Worm (Caenorhabditis elegans) whole organism, mixed stage, embryonic: ENCODE results near the gene atg-16.2.
A peak's percentile ranks its signal among the peaks of the same experiment; 100 is the strongest.

Experiments used
- M03D4.4 ChIP-seq: sonication (generic microtip); optimal IDR thresholded peaks from 2 replicates; lab custom pipeline; 2017; ENCODE audit warnings: mild to moderate bottlenecking, missing genetic modification characterization, missing compliant biosample characterization
- ceh-39 ChIP-seq: fragments of 150-350 bp; optimal IDR thresholded peaks from 2 replicates; lab custom pipeline; 2014; ENCODE audit warnings: missing biosample characterization, missing genetic modification characterization
- ceh-43 ChIP-seq: fragments of 200-800 bp; sonication (Bioruptor generic); optimal IDR thresholded peaks from 2 replicates; lab custom pipeline; 2018; ENCODE audit warnings: mild to moderate bottlenecking, missing genetic modification characterization, moderate library complexity, missing compliant biosample characterization
- ceh-83 ChIP-seq: fragments of 200-800 bp; sonication (Bioruptor generic); optimal IDR thresholded peaks from 2 replicates; lab custom pipeline; 2018; ENCODE audit warnings: mild to moderate bottlenecking, missing genetic modification characterization, missing compliant biosample characterization
- ces-1 ChIP-seq: fragments of 150-350 bp; optimal IDR thresholded peaks from 2 replicates; lab custom pipeline; 2014; ENCODE audit warnings: missing biosample characterization, missing genetic modification reagents, missing genetic modification characterization
- drap-1 ChIP-seq: fragments of 200-800 bp; sonication (Bioruptor generic); optimal IDR thresholded peaks from 3 replicates; lab custom pipeline; 2018; ENCODE audit warnings: mild to moderate bottlenecking, missing genetic modification characterization, missing compliant biosample characterization
- elt-1 ChIP-seq: sonication (generic microtip); optimal IDR thresholded peaks from 2 replicates; lab custom pipeline; 2017; ENCODE audit warnings: missing genetic modification characterization, mild to moderate bottlenecking, missing compliant biosample characterization, antibody characterized with exemption, moderate library complexity, borderline replicate concordance; ENCODE audit not compliant: insufficient read depth
- elt-3 ChIP-seq: fragments of 150-350 bp; optimal IDR thresholded peaks from 2 replicates; lab custom pipeline; 2014; ENCODE audit warnings: missing biosample characterization, missing genetic modification characterization
- flh-1 ChIP-seq: fragments of 200-800 bp; sonication (Bioruptor generic); optimal IDR thresholded peaks from 2 replicates; lab custom pipeline; 2018; ENCODE audit warnings: mild to moderate bottlenecking, missing genetic modification characterization, moderate library complexity, missing compliant biosample characterization
- ham-2 ChIP-seq: fragments of 200-800 bp; sonication (Bioruptor generic); optimal IDR thresholded peaks from 2 replicates; lab custom pipeline; 2018; ENCODE audit warnings: mild to moderate bottlenecking, missing genetic modification characterization, missing compliant biosample characterization
- hlh-1 ChIP-seq: fragments of 150-350 bp; optimal IDR thresholded peaks from 2 replicates; lab custom pipeline; 2014; ENCODE audit warnings: missing biosample characterization, missing genetic modification reagents, missing genetic modification characterization
- lin-13 ChIP-seq: fragments of 150-350 bp; optimal IDR thresholded peaks from 2 replicates; lab custom pipeline; 2014; ENCODE audit warnings: missing biosample characterization, missing genetic modification characterization
- lin-32 ChIP-seq: fragments of 200-800 bp; sonication (Bioruptor generic); optimal IDR thresholded peaks from 2 replicates; lab custom pipeline; 2018; ENCODE audit warnings: mild to moderate bottlenecking, missing genetic modification characterization, missing compliant biosample characterization
- lsy-2 ChIP-seq: fragments of 150-350 bp; optimal IDR thresholded peaks from 2 replicates; lab custom pipeline; 2014; ENCODE audit warnings: missing biosample characterization, missing genetic modification characterization
- mep-1 ChIP-seq: fragments of 150-350 bp; optimal IDR thresholded peaks from 2 replicates; lab custom pipeline; 2017; ENCODE audit warnings: missing biosample characterization, missing genetic modification reagents, missing genetic modification characterization, inconsistent platforms
- mls-2 ChIP-seq: sonication (generic microtip); optimal IDR thresholded peaks from 2 replicates; lab custom pipeline; 2016; ENCODE audit warnings: mild to moderate bottlenecking, missing genetic modification characterization, moderate library complexity, missing compliant biosample characterization
- nhr-12 ChIP-seq: fragments of 150-350 bp; optimal IDR thresholded peaks from 2 replicates; lab custom pipeline; 2014; ENCODE audit warnings: missing biosample characterization, missing genetic modification characterization
- nhr-2 ChIP-seq: fragments of 150-350 bp; optimal IDR thresholded peaks from 2 replicates; lab custom pipeline; 2014; ENCODE audit warnings: missing biosample characterization, missing genetic modification characterization
- nhr-237 ChIP-seq: fragments of 150-350 bp; optimal IDR thresholded peaks from 2 replicates; lab custom pipeline; 2014; ENCODE audit warnings: missing biosample characterization, missing genetic modification characterization
- nhr-28 ChIP-seq: fragments of 150-350 bp; optimal IDR thresholded peaks from 2 replicates; lab custom pipeline; 2014; ENCODE audit warnings: missing biosample characterization, missing genetic modification characterization
- nhr-76 ChIP-seq: sonication (generic microtip); optimal IDR thresholded peaks from 2 replicates; lab custom pipeline; 2017; ENCODE audit warnings: missing biosample characterization, missing genetic modification characterization
- pha-4 ChIP-seq: fragments of 150-350 bp; optimal IDR thresholded peaks from 2 replicates; lab custom pipeline; 2018; ENCODE audit warnings: missing biosample characterization, missing genetic modification reagents, missing genetic modification characterization
- sem-2 ChIP-seq: fragments of 200-800 bp; sonication (Bioruptor generic); optimal IDR thresholded peaks from 2 replicates; lab custom pipeline; 2018; ENCODE audit warnings: mild to moderate bottlenecking, missing genetic modification characterization, missing compliant biosample characterization
- snpc-4 ChIP-seq: fragments of 150-350 bp; optimal IDR thresholded peaks from 2 replicates; lab custom pipeline; 2014; ENCODE audit warnings: missing biosample characterization, missing genetic modification characterization
- sptf-1 ChIP-seq: sonication (generic microtip); optimal IDR thresholded peaks from 2 replicates; lab custom pipeline; 2017; ENCODE audit warnings: mild to moderate bottlenecking, missing genetic modification characterization, moderate library complexity, missing compliant biosample characterization
- tbx-8 ChIP-seq: fragments of 200-800 bp; sonication (Bioruptor generic); optimal IDR thresholded peaks from 2 replicates; lab custom pipeline; 2018; ENCODE audit warnings: mild to moderate bottlenecking, missing genetic modification characterization, moderate library complexity, missing compliant biosample characterization
- unc-120 ChIP-seq: sonication (generic microtip); optimal IDR thresholded peaks from 2 replicates; lab custom pipeline; 2017; ENCODE audit warnings: missing genetic modification characterization, missing compliant biosample characterization; ENCODE audit not compliant: poor library complexity, severe bottlenecking
- unc-39 ChIP-seq: fragments of 150-350 bp; optimal IDR thresholded peaks from 2 replicates; lab custom pipeline; 2014; ENCODE audit warnings: missing biosample characterization, missing genetic modification characterization
- unc-62 ChIP-seq: fragments of 150-350 bp; optimal IDR thresholded peaks from 2 replicates; lab custom pipeline; 2014; ENCODE audit warnings: missing biosample characterization, missing genetic modification reagents, missing genetic modification characterization
- zip-8 ChIP-seq: fragments of 150-350 bp; optimal IDR thresholded peaks from 2 replicates; lab custom pipeline; 2014; ENCODE audit warnings: missing biosample characterization, missing genetic modification characterization
- ztf-11 ChIP-seq: fragments of 150-350 bp; optimal IDR thresholded peaks from 2 replicates; lab custom pipeline; 2014; ENCODE audit warnings: missing biosample characterization, missing genetic modification characterization

Gene atg-16.2

DNA sequence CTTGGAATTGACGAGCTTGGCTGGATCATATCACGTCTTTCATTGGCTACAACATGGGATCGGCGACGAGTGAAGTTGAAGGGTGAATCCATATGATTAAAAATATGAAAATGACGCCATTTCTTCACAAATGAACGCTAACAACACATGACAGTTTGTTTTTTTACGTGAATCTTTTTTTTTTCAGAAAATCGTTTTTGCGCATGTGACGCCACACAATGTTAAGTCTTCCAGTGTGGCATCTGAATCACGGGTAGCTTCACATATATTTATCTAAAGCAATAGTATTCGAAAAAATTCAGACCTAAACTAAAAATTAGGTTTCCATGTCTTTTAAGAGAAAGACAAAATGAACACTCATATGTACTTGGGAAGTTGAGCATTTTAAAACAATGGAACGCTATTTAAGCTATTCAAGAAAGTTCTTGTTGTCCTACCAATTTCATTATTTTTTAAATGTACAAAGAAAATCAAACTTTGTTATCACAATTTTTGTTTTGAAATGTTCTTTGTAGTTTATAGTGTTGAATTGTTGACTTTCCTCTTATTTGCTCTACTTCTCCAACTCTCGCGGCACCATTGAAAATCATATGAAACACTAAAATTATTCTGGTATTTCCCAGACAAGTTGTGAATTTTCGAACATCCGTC, 31.8 kb upstream of the atg-16.2 start, which contains the start of the genes lido-16 and plpp-1.2:
Gene lido-16, minus strand, starts transcription at position 101 of the 651 bp plus-strand sequence.
Gene plpp-1.2, plus strand, starts transcription at position 601 of the 651 bp plus-strand sequence.
- no peak for TF ChIP-seq zip-8
- no peak for TF ChIP-seq unc-120 (tag; lab: Kevin White, UChicago)
- TF ChIP-seq unc-62 (GFP tag; lab: Kevin White, UChicago), result no peak
- TF ChIP-seq ceh-43, result no peak
- TF ChIP-seq ham-2, result no peak
- no peak for TF ChIP-seq M03D4.4 (tag; lab: Kevin White, UChicago)
- no peak for TF ChIP-seq nhr-28 (tag; lab: Kevin White, UChicago)
- TF ChIP-seq tbx-8, result no peak
- no peak for TF ChIP-seq hlh-1 (tag; lab: Kevin White, UChicago)
- TF ChIP-seq ceh-39 (tag; lab: Kevin White, UChicago), result no peak
- TF ChIP-seq sem-2 (GFP tag; lab: Kevin White, UChicago), result no peak
- no peak for TF ChIP-seq elt-1 (tag; lab: Kevin White, UChicago)
- TF ChIP-seq unc-39 (tag; lab: Kevin White, UChicago), result no peak
- no peak for TF ChIP-seq flh-1
- TF ChIP-seq lsy-2 (tag; lab: Kevin White, UChicago), result no peak
- no peak for TF ChIP-seq mep-1
- TF ChIP-seq drap-1, result no peak
- no peak for TF ChIP-seq nhr-12 (tag; lab: Kevin White, UChicago)

DNA sequence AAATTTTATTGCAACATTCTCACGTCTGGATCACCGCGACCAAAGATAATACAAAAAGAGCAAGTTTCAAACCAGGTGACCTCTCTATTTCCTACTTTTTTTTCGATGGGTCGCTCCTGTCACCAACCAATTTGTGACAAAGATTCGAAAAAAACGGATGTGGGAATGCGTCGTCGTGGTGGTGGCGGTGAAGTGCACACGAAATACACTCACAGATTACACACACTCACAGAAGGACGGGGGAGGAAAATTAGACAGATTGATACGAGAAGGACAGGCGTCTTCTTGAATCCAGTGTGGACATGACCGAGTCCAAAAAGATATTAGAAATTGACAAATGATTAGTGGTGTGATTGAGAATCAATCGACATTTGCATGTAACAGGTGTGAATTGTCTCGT, 29.6 kb upstream of the atg-16.2 start:
- TF ChIP-seq elt-1 (tag; lab: Kevin White, UChicago), result no peak
- TF ChIP-seq ces-1 (GFP tag; lab: Kevin White, UChicago), result no peak
- TF ChIP-seq lin-13 (tag; lab: Kevin White, UChicago), result no peak
- peak; percentile 75 for TF ChIP-seq unc-62 (GFP tag; lab: Kevin White, UChicago)
- TF ChIP-seq sptf-1 (tag; lab: Kevin White, UChicago), result no peak
- no peak for TF ChIP-seq nhr-76
- TF ChIP-seq, all 35 proteins: peak for 1

- TF ChIP-seq nhr-2 (no peak), unc-62 (GFP tag; lab: Kevin White, UChicago) (peak; percentile 73), unc-39 (tag; lab: Kevin White, UChicago) (no peak), unc-120 (tag; lab: Kevin White, UChicago) (peak; percentile 42)
- TF ChIP-seq, all 35 proteins: peak for 2
Observed at ce11 chrII:6482102-6482501, 28.9 kb upstream of the atg-16.2 start, which contains the start of gene del-10. Gene del-10 (minus strand): TSS chrII:6482125.

ce11 chrII:6476655-6477054, 23.5 kb upstream of the atg-16.2 start, which contains the start of gene T28D9.4:
Gene T28D9.4 (plus strand): TSS chrII:6476955.
- TF ChIP-seq lin-32 (GFP tag; lab: Kevin White, UChicago), result no peak
- TF ChIP-seq sptf-1 (tag; lab: Kevin White, UChicago), result no peak
- TF ChIP-seq mls-2 (tag; lab: Kevin White, UChicago), result no peak
- no peak for TF ChIP-seq mep-1

ce11 chrII:6475180-6475737, 22.1 kb upstream of the atg-16.2 start, which contains the start of gene T28D9.16:
Gene T28D9.16 (plus strand): TSS chrII:6475687.
- no peak for TF ChIP-seq snpc-4 (tag; lab: Kevin White, UChicago)
- TF ChIP-seq unc-120 (tag; lab: Kevin White, UChicago), result no peak
- TF ChIP-seq nhr-2, result no peak
- no peak for TF ChIP-seq nhr-28 (tag; lab: Kevin White, UChicago)
- no peak for TF ChIP-seq pha-4 (tag; lab: Kevin White, UChicago)
- TF ChIP-seq ceh-83 (GFP tag; lab: Kevin White, UChicago), result no peak
- no peak for TF ChIP-seq ceh-43
- TF ChIP-seq elt-3, result no peak
- TF ChIP-seq nhr-237 (tag; lab: Kevin White, UChicago), result no peak
- no peak for TF ChIP-seq ces-1 (GFP tag; lab: Kevin White, UChicago)
- no peak for TF ChIP-seq flh-1
- no peak for TF ChIP-seq ztf-11 (tag; lab: Kevin White, UChicago)
- no peak for TF ChIP-seq ceh-39 (tag; lab: Kevin White, UChicago)
- TF ChIP-seq, all 35 proteins: peak for 0
